Worm (Caenorhabditis elegans) whole organism, midembryonic: ENCODE measurements around the gene srx-78.

ENCODE experiments used
- T22C8.4 ChIP-seq: fragments of 200-800 bp; sonication (Bioruptor generic); IDR thresholded peaks from 2 replicates; pipeline ENCODE4 v1.3.6; 2022; ENCODE audit warnings: missing genetic modification characterization, missing compliant biosample characterization
- cog-1 ChIP-seq: sonication (generic microtip); optimal IDR thresholded peaks from 2 replicates; lab custom pipeline; 2016; ENCODE audit warnings: missing genetic modification characterization, missing compliant biosample characterization
- flt-1 ChIP-seq: fragments of 200-800 bp; sonication (Bioruptor generic); IDR thresholded peaks from 2 replicates; pipeline ENCODE4 v1.3.6; 2022; ENCODE audit warnings: missing genetic modification characterization, missing compliant biosample characterization
- klf-2 ChIP-seq: fragments of 200-800 bp; sonication (Bioruptor generic); conservative IDR thresholded peaks from 2 replicates; pipeline ENCODE4 v1.3.6; 2022; ENCODE audit warnings: missing genetic modification reagents, missing genetic modification characterization, missing compliant biosample characterization
- med-1 ChIP-seq: sonication (generic microtip); optimal IDR thresholded peaks from 2 replicates; lab custom pipeline; 2017; ENCODE audit warnings: missing genetic modification characterization, mild to moderate bottlenecking, missing compliant biosample characterization, antibody characterized with exemption, missing genetic modification reagents; ENCODE audit not compliant: insufficient read depth
- ref-1 ChIP-seq: fragments of 200-800 bp; sonication (Bioruptor generic); conservative IDR thresholded peaks from 2 replicates; pipeline ENCODE4 v1.3.6; 2022; ENCODE audit warnings: missing genetic modification reagents, missing genetic modification characterization, missing compliant biosample characterization
- tab-1 ChIP-seq: fragments of 200-800 bp; sonication (Bioruptor generic); IDR thresholded peaks from 2 replicates; pipeline ENCODE4 v1.3.6; 2022; ENCODE audit warnings: missing genetic modification characterization, missing compliant biosample characterization
- ztf-23 ChIP-seq: fragments of 200-800 bp; sonication (Bioruptor generic); IDR thresholded peaks from 2 replicates; pipeline ENCODE4 v1.3.6; 2022; ENCODE audit warnings: missing genetic modification reagents, missing genetic modification characterization, missing compliant biosample characterization
- ztf-29 ChIP-seq: fragments of 200-800 bp; sonication (Bioruptor generic); IDR thresholded peaks from 2 replicates; pipeline ENCODE4 v1.3.6; 2022; ENCODE audit warnings: missing genetic modification reagents, missing genetic modification characterization, missing compliant biosample characterization

DNA sequence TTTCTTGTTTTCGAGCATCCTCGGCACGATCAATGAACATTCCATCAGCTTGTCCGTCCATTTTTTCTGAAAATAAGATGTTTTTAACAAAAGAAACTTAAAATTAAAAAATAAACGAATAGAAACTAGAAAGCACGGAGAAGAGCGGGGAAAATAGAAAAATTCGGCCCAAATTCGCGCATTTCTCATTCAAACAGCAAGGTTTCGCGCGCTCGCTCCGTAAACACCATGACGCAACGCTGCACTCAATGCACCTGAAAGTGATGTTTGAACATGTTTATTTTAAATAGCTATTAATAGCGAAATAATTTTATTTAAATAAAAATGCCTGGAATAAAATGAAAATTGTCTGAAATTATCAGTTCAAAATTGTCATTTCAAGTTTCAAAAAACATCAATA, 35.3 kb upstream of the srx-78 start, which contains the start of the genes mcm-3 and C25D7.15:
- no peak for TF ChIP-seq T22C8.4 (GFP tag; lab: Robert Waterston, UW)
- TF ChIP-seq flt-1 (GFP tag; lab: Robert Waterston, UW): no peak
- TF ChIP-seq med-1 (GFP tag; lab: Kevin White, UChicago): no peak
- TF ChIP-seq klf-2: no peak
- no peak for TF ChIP-seq cog-1 (tag; lab: Kevin White, UChicago)
- TF ChIP-seq ref-1 (GFP tag; lab: Robert Waterston, UW): no peak
- TF ChIP-seq tab-1: no peak
- TF ChIP-seq ztf-29: no peak
- no peak for TF ChIP-seq ztf-23 (GFP tag; lab: Robert Waterston, UW)
